Worm (Caenorhabditis elegans) whole organism, mixed stage, embryonic: ENCODE data around the gene F15B9.8.

Experiments
- M03D4.4 ChIP-seq: sonication (generic microtip); optimal IDR thresholded peaks from 2 replicates; lab custom pipeline; 2017; ENCODE audit warnings: mild to moderate bottlenecking, missing genetic modification characterization, missing compliant biosample characterization
- bed-3 ChIP-seq: fragments of 200-800 bp; sonication (Bioruptor generic); optimal IDR thresholded peaks from 3 replicates; lab custom pipeline; 2018; ENCODE audit warnings: mild to moderate bottlenecking, missing genetic modification characterization, moderate library complexity, missing compliant biosample characterization
- blmp-1 ChIP-seq: fragments of 150-350 bp; optimal IDR thresholded peaks from 2 replicates; lab custom pipeline; 2014; ENCODE audit warnings: missing biosample characterization, missing genetic modification characterization
- ceh-39 ChIP-seq: fragments of 150-350 bp; optimal IDR thresholded peaks from 2 replicates; lab custom pipeline; 2014; ENCODE audit warnings: missing biosample characterization, missing genetic modification characterization
- ceh-83 ChIP-seq: fragments of 200-800 bp; sonication (Bioruptor generic); optimal IDR thresholded peaks from 2 replicates; lab custom pipeline; 2018; ENCODE audit warnings: mild to moderate bottlenecking, missing genetic modification characterization, missing compliant biosample characterization
- ces-1 ChIP-seq: fragments of 150-350 bp; optimal IDR thresholded peaks from 2 replicates; lab custom pipeline; 2014; ENCODE audit warnings: missing biosample characterization, missing genetic modification reagents, missing genetic modification characterization
- drap-1 ChIP-seq: fragments of 200-800 bp; sonication (Bioruptor generic); optimal IDR thresholded peaks from 3 replicates; lab custom pipeline; 2018; ENCODE audit warnings: mild to moderate bottlenecking, missing genetic modification characterization, missing compliant biosample characterization
- elt-1 ChIP-seq: sonication (generic microtip); optimal IDR thresholded peaks from 2 replicates; lab custom pipeline; 2017; ENCODE audit warnings: missing genetic modification characterization, mild to moderate bottlenecking, missing compliant biosample characterization, antibody characterized with exemption, moderate library complexity, borderline replicate concordance; ENCODE audit not compliant: insufficient read depth
- elt-3 ChIP-seq: fragments of 150-350 bp; optimal IDR thresholded peaks from 2 replicates; lab custom pipeline; 2014; ENCODE audit warnings: missing biosample characterization, missing genetic modification characterization
- flh-1 ChIP-seq: fragments of 200-800 bp; sonication (Bioruptor generic); optimal IDR thresholded peaks from 2 replicates; lab custom pipeline; 2018; ENCODE audit warnings: mild to moderate bottlenecking, missing genetic modification characterization, moderate library complexity, missing compliant biosample characterization
- ham-2 ChIP-seq: fragments of 200-800 bp; sonication (Bioruptor generic); optimal IDR thresholded peaks from 2 replicates; lab custom pipeline; 2018; ENCODE audit warnings: mild to moderate bottlenecking, missing genetic modification characterization, missing compliant biosample characterization
- hlh-1 ChIP-seq: fragments of 150-350 bp; optimal IDR thresholded peaks from 2 replicates; lab custom pipeline; 2014; ENCODE audit warnings: missing biosample characterization, missing genetic modification reagents, missing genetic modification characterization
- lin-32 ChIP-seq: fragments of 200-800 bp; sonication (Bioruptor generic); optimal IDR thresholded peaks from 2 replicates; lab custom pipeline; 2018; ENCODE audit warnings: mild to moderate bottlenecking, missing genetic modification characterization, missing compliant biosample characterization
- lsy-2 ChIP-seq: fragments of 150-350 bp; optimal IDR thresholded peaks from 2 replicates; lab custom pipeline; 2014; ENCODE audit warnings: missing biosample characterization, missing genetic modification characterization
- mab-5 ChIP-seq: fragments of 150-350 bp; optimal IDR thresholded peaks from 2 replicates; lab custom pipeline; 2014; ENCODE audit warnings: missing biosample characterization, missing genetic modification characterization
- mep-1 ChIP-seq: fragments of 150-350 bp; optimal IDR thresholded peaks from 2 replicates; lab custom pipeline; 2017; ENCODE audit warnings: missing biosample characterization, missing genetic modification reagents, missing genetic modification characterization, inconsistent platforms
- mls-2 ChIP-seq: sonication (generic microtip); optimal IDR thresholded peaks from 2 replicates; lab custom pipeline; 2016; ENCODE audit warnings: mild to moderate bottlenecking, missing genetic modification characterization, moderate library complexity, missing compliant biosample characterization
- nhr-2 ChIP-seq: fragments of 150-350 bp; optimal IDR thresholded peaks from 2 replicates; lab custom pipeline; 2014; ENCODE audit warnings: missing biosample characterization, missing genetic modification characterization
- nhr-237 ChIP-seq: fragments of 150-350 bp; optimal IDR thresholded peaks from 2 replicates; lab custom pipeline; 2014; ENCODE audit warnings: missing biosample characterization, missing genetic modification characterization
- nhr-76 ChIP-seq: sonication (generic microtip); optimal IDR thresholded peaks from 2 replicates; lab custom pipeline; 2017; ENCODE audit warnings: missing biosample characterization, missing genetic modification characterization
- pha-4 ChIP-seq: fragments of 150-350 bp; optimal IDR thresholded peaks from 2 replicates; lab custom pipeline; 2018; ENCODE audit warnings: missing biosample characterization, missing genetic modification reagents, missing genetic modification characterization
- sem-2 ChIP-seq: fragments of 200-800 bp; sonication (Bioruptor generic); optimal IDR thresholded peaks from 2 replicates; lab custom pipeline; 2018; ENCODE audit warnings: mild to moderate bottlenecking, missing genetic modification characterization, missing compliant biosample characterization
- snpc-4 ChIP-seq: fragments of 150-350 bp; optimal IDR thresholded peaks from 2 replicates; lab custom pipeline; 2014; ENCODE audit warnings: missing biosample characterization, missing genetic modification characterization
- tbx-8 ChIP-seq: fragments of 200-800 bp; sonication (Bioruptor generic); optimal IDR thresholded peaks from 2 replicates; lab custom pipeline; 2018; ENCODE audit warnings: mild to moderate bottlenecking, missing genetic modification characterization, moderate library complexity, missing compliant biosample characterization
- unc-120 ChIP-seq: sonication (generic microtip); optimal IDR thresholded peaks from 2 replicates; lab custom pipeline; 2017; ENCODE audit warnings: missing genetic modification characterization, missing compliant biosample characterization; ENCODE audit not compliant: poor library complexity, severe bottlenecking
- unc-39 ChIP-seq: fragments of 150-350 bp; optimal IDR thresholded peaks from 2 replicates; lab custom pipeline; 2014; ENCODE audit warnings: missing biosample characterization, missing genetic modification characterization
- unc-62 ChIP-seq: fragments of 150-350 bp; optimal IDR thresholded peaks from 2 replicates; lab custom pipeline; 2014; ENCODE audit warnings: missing biosample characterization, missing genetic modification reagents, missing genetic modification characterization
- zip-8 ChIP-seq: fragments of 150-350 bp; optimal IDR thresholded peaks from 2 replicates; lab custom pipeline; 2014; ENCODE audit warnings: missing biosample characterization, missing genetic modification characterization
- ztf-11 ChIP-seq: fragments of 150-350 bp; optimal IDR thresholded peaks from 2 replicates; lab custom pipeline; 2014; ENCODE audit warnings: missing biosample characterization, missing genetic modification characterization

The F15B9.8 gene

ce11 chrV:12988256-12988655 is at the start of gene F15B9.8:
Gene F15B9.8 (plus strand): TSS chrV:12988556.
- TF ChIP-seq lin-32 (no peak), mls-2 (tag; lab: Kevin White, UChicago) (no peak), lsy-2 (tag; lab: Kevin White, UChicago) (no peak), ceh-39 (no peak), blmp-1 (peak; percentile 22), tbx-8 (GFP tag; lab: Kevin White, UChicago) (no peak), sem-2 (no peak), M03D4.4 (tag; lab: Kevin White, UChicago) (no peak), unc-120 (tag; lab: Kevin White, UChicago) (no peak), elt-1 (no peak), ceh-83 (GFP tag; lab: Kevin White, UChicago) (no peak), zip-8 (peak; percentile 72), snpc-4 (tag; lab: Kevin White, UChicago) (no peak), ztf-11 (no peak)

DNA sequence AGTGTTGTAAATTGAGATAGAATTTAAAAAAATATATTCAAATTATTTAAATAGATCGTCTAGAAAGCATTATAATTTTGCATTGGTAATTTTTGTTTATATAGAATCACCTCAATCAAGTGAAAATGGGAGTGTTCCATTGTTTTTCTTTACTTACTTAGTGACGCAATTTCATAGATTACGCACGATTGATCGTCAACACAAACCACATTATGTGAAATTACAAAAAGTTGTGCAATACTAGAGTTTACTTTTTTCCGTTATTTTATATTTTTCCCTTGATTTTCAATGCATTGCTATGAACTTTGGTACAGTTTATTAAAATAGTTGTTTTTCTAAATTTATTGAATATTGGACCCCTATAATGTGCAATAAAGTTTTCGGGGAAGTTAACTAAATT is 48.9 kb upstream of the F15B9.8 start, which contains the start of gene T16G1.5:
Gene T16G1.5 (minus strand): TSS at position 119 of the 400 bp plus-strand sequence.
- TF ChIP-seq hlh-1 (tag; lab: Kevin White, UChicago): no peak
- TF ChIP-seq pha-4 (tag; lab: Kevin White, UChicago): no peak
- no peak for TF ChIP-seq sem-2
- peak; percentile 39 for TF ChIP-seq zip-8
- no peak for TF ChIP-seq mep-1 (tag; lab: Kevin White, UChicago)
- no peak for TF ChIP-seq unc-39 (tag; lab: Kevin White, UChicago)
- no peak for TF ChIP-seq lin-32
- no peak for TF ChIP-seq ham-2 (GFP tag; lab: Kevin White, UChicago)
- no peak for TF ChIP-seq drap-1 (GFP tag; lab: Kevin White, UChicago)
- TF ChIP-seq, all 35 proteins: peak for 1

- no peak for TF ChIP-seq unc-62 (GFP tag; lab: Kevin White, UChicago)
- no peak for TF ChIP-seq ceh-83 (GFP tag; lab: Kevin White, UChicago)
- TF ChIP-seq lin-32: no peak
- no peak for TF ChIP-seq nhr-2 (tag; lab: Kevin White, UChicago)
- no peak for TF ChIP-seq ceh-39
- TF ChIP-seq flh-1 (GFP tag; lab: Kevin White, UChicago): no peak
- TF ChIP-seq mep-1 (tag; lab: Kevin White, UChicago): no peak
- TF ChIP-seq ces-1 (GFP tag; lab: Kevin White, UChicago): no peak
- TF ChIP-seq ztf-11: no peak
- TF ChIP-seq blmp-1: no peak
- no peak for TF ChIP-seq bed-3 (GFP tag; lab: Kevin White, UChicago)
- no peak for TF ChIP-seq hlh-1 (tag; lab: Kevin White, UChicago)
These were observed 46.4 kb upstream of the F15B9.8 start, which contains the start of gene T16G1.4 for ce11 chrV:12941797-12942474. Gene T16G1.4 (minus strand): TSS chrV:12941847.

DNA sequence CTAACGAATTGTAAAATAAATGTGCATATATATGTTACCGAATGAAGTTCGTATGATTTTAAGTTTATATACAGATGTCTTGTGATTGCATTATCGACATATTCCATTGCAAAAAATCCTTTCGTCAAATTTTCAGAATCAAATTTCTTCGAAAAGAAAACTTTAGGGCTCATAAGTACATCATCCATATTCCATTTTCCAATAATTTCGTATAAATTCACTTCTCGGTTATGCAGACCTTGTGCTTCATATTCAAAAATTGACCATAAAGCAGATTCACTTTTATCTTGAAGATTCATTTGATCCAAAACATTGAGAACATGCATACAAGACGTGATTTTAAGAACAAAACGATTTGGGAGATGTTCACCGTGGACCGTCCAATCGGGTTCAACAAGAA is 45.0 kb upstream of the F15B9.8 start:
- TF ChIP-seq hlh-1 (tag; lab: Kevin White, UChicago) (no peak), mab-5 (tag; lab: Kevin White, UChicago) (no peak)
- TF ChIP-seq, all 35 proteins: peak for 0

DNA sequence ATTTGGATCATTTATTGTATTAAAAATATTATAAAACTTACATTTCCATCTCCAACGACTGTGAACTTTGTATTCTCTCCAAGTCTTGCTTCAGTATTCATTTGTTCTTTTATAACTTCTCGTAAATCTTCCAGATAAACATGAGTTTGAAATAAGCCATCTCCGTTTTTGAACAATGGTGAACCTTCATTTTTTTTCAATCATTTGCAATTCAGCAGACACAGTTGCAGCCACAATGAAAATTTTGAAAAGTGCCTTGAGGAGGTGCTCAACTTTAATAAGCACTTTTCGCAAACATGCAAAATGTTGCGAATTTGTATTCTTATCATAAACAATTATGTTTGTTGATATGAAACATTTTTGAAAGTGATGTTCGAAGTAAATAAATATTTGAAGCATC is 44.1 kb upstream of the F15B9.8 start, which contains the start of gene T16G1.3:
Gene T16G1.3 (minus strand): TSS at position 101 of the 400 bp plus-strand sequence.
- TF ChIP-seq bed-3 (GFP tag; lab: Kevin White, UChicago): no peak
- TF ChIP-seq lsy-2 (tag; lab: Kevin White, UChicago): no peak
- TF ChIP-seq M03D4.4 (tag; lab: Kevin White, UChicago): no peak
- TF ChIP-seq ztf-11: no peak
- no peak for TF ChIP-seq elt-3 (tag; lab: Kevin White, UChicago)
- no peak for TF ChIP-seq mab-5 (tag; lab: Kevin White, UChicago)
- TF ChIP-seq nhr-76 (tag; lab: Kevin White, UChicago): no peak
- TF ChIP-seq drap-1 (GFP tag; lab: Kevin White, UChicago): no peak
- no peak for TF ChIP-seq nhr-237
- no peak for TF ChIP-seq pha-4 (tag; lab: Kevin White, UChicago)
- TF ChIP-seq unc-62 (GFP tag; lab: Kevin White, UChicago): no peak
